Worm (Caenorhabditis elegans): Measurements from ENCODE around the gene col-13.

DNA sequence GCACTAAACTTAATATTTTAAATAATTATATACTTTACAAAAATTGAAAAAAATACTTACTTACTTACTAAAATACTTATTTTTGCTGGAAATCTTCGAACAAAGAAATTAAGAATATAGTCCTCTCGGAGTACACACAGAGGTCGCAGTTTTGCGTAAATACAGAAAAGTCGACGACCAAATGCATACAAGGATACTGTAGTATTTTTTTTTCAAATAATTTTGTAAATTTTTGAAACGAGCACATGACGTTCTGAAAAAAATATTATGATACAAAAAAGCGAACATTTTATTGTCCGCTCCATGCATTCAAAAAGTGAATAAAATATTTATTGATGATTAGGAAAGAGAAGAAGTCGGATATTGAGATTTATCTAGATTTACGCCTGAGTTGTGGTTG is 4.6 kb upstream of the col-13 start, which contains the start of gene apc-10:
- no peak for TF ChIP-seq sox-4 (tag; optimal IDR thresholded peaks at IDR 0.05)
- TF ChIP-seq pha-2 (tag; optimal IDR thresholded peaks at IDR 0.05): no peak
- no peak for TF ChIP-seq pqm-1 (tag; optimal IDR thresholded peaks at IDR 0.05)
- no peak for TF ChIP-seq rnt-1 (tag; optimal IDR thresholded peaks at IDR 0.05)
- no peak for TF ChIP-seq eyg-1 (tag; optimal IDR thresholded peaks at IDR 0.05)
- TF ChIP-seq ceh-18 (tag; optimal IDR thresholded peaks at IDR 0.05): no peak
- TF ChIP-seq pha-4 (tag; optimal IDR thresholded peaks at IDR 0.05): no peak
- no peak for TF ChIP-seq ceh-9 (tag; optimal IDR thresholded peaks at IDR 0.05)
- no peak for TF ChIP-seq ceh-45 (GFP tag; IDR thresholded peaks at IDR 0.05)

All from whole organism, late embryonic.